Worm (Caenorhabditis elegans) whole organism, L1 larva: ENCODE results near the gene D1053.4.

Experiments
- C34B4.2 ChIP-seq: sonication (generic microtip); optimal IDR thresholded peaks from 2 replicates; lab custom pipeline; 2017; ENCODE audit warnings: mild to moderate bottlenecking, missing genetic modification characterization, missing compliant biosample characterization
- F16B12.6 ChIP-seq: fragments of 150-350 bp; optimal IDR thresholded peaks from 2 replicates; lab custom pipeline; 2014; ENCODE audit warnings: missing biosample characterization, missing genetic modification characterization
- Y116A8C.19 ChIP-seq: sonication (generic microtip); optimal IDR thresholded peaks from 2 replicates; lab custom pipeline; 2016; ENCODE audit warnings: missing compliant biosample characterization, missing genetic modification characterization, borderline replicate concordance
- blmp-1 ChIP-seq: fragments of 150-350 bp; optimal IDR thresholded peaks from 2 replicates; lab custom pipeline; 2014; ENCODE audit warnings: missing biosample characterization, missing genetic modification characterization
- dsc-1 ChIP-seq: sonication (generic microtip); optimal IDR thresholded peaks from 2 replicates; lab custom pipeline; 2016; ENCODE audit warnings: mild to moderate bottlenecking, missing genetic modification characterization, missing compliant biosample characterization
- egl-13 ChIP-seq: sonication (generic microtip); optimal IDR thresholded peaks from 2 replicates; lab custom pipeline; 2016; ENCODE audit warnings: missing genotype, missing genetic modification reagents, missing genetic modification characterization, missing compliant biosample characterization
- elt-2 ChIP-seq: sonication (generic microtip); optimal IDR thresholded peaks from 2 replicates; lab custom pipeline; 2016; ENCODE audit warnings: missing genetic modification characterization, mild to moderate bottlenecking, inconsistent platforms, missing compliant biosample characterization, missing genetic modification reagents
- elt-3 ChIP-seq, 6 experiments: fragments of 150-350 bp in 1 of 6; sonication (generic microtip); optimal IDR thresholded peaks; 2 replicates each; lab custom pipeline; 2017 to 2018; ENCODE audit warnings: missing biosample characterization in 6 of 6, missing genetic modification characterization in 6 of 6, inconsistent platforms in 1 of 6
- fkh-10 ChIP-seq: sonication (generic microtip); optimal IDR thresholded peaks from 2 replicates; lab custom pipeline; 2017; ENCODE audit warnings: missing biosample characterization, missing genetic modification reagents, missing genetic modification characterization
- fkh-4 ChIP-seq: sonication (generic microtip); optimal IDR thresholded peaks from 2 replicates; lab custom pipeline; 2016; ENCODE audit warnings: missing compliant biosample characterization, missing genetic modification characterization, borderline replicate concordance
- fkh-8 ChIP-seq: sonication (generic microtip); optimal IDR thresholded peaks from 2 replicates; lab custom pipeline; 2016; ENCODE audit warnings: mild to moderate bottlenecking, missing genetic modification characterization, missing compliant biosample characterization
- lin-14 ChIP-seq: fragments of 200-800 bp; sonication (Bioruptor generic); optimal IDR thresholded peaks from 2 replicates; lab custom pipeline; 2018; ENCODE audit warnings: mild to moderate bottlenecking, missing genetic modification characterization, moderate library complexity, missing compliant biosample characterization
- lir-3 ChIP-seq: sonication (generic microtip); optimal IDR thresholded peaks from 2 replicates; lab custom pipeline; 2016; ENCODE audit warnings: mild to moderate bottlenecking, missing genetic modification characterization, moderate library complexity, missing compliant biosample characterization; ENCODE audit not compliant: poor library complexity
- mab-9 ChIP-seq: fragments of 200-800 bp; sonication (Bioruptor generic); IDR thresholded peaks from 2 replicates; pipeline ENCODE4 v1.3.6; 2022; ENCODE audit warnings: missing genetic modification reagents, missing genetic modification characterization, missing compliant biosample characterization
- mdl-1 ChIP-seq, 2 experiments: fragments of 150-350 bp; optimal IDR thresholded peaks; 2 replicates each; lab custom pipeline; 2014 to 2017; ENCODE audit warnings: missing biosample characterization in 2 of 2, missing genetic modification characterization in 2 of 2, inconsistent platforms in 1 of 2
- mep-1 ChIP-seq: fragments of 150-350 bp; optimal IDR thresholded peaks from 2 replicates; lab custom pipeline; 2014; ENCODE audit warnings: missing biosample characterization, missing genetic modification characterization
- nhr-20 ChIP-seq: sonication (generic microtip); optimal IDR thresholded peaks from 2 replicates; lab custom pipeline; 2016; ENCODE audit warnings: mild to moderate bottlenecking, missing genetic modification characterization, missing compliant biosample characterization
- nhr-237 ChIP-seq: fragments of 150-350 bp; optimal IDR thresholded peaks from 2 replicates; lab custom pipeline; 2014; ENCODE audit warnings: missing biosample characterization, missing genetic modification characterization
- nhr-47 ChIP-seq: sonication (generic microtip); optimal IDR thresholded peaks from 2 replicates; lab custom pipeline; 2016; ENCODE audit warnings: mild to moderate bottlenecking, missing genetic modification characterization, moderate library complexity, missing compliant biosample characterization
- nhr-71 ChIP-seq: sonication (generic microtip); optimal IDR thresholded peaks from 2 replicates; lab custom pipeline; 2016; ENCODE audit warnings: mild to moderate bottlenecking, missing genetic modification characterization, moderate library complexity, missing compliant biosample characterization
- nhr-77 ChIP-seq: fragments of 150-350 bp; optimal IDR thresholded peaks from 2 replicates; lab custom pipeline; 2014; ENCODE audit warnings: missing biosample characterization, missing genetic modification characterization
- nhr-85 ChIP-seq: sonication (generic microtip); peaks from one replicate; lab custom pipeline; 2016; ENCODE audit warnings: missing genetic modification characterization, inconsistent platforms, missing compliant biosample characterization
- pax-3 ChIP-seq: fragments of 200-800 bp; sonication (Bioruptor generic); optimal IDR thresholded peaks from 2 replicates; lab custom pipeline; 2018; ENCODE audit warnings: mild to moderate bottlenecking, missing genetic modification characterization, moderate library complexity, missing compliant biosample characterization
- skn-1 ChIP-seq: fragments of 150-350 bp; optimal IDR thresholded peaks from 2 replicates; lab custom pipeline; 2014; ENCODE audit warnings: missing biosample characterization, missing genetic modification characterization
- snpc-4 ChIP-seq: fragments of 150-350 bp; optimal IDR thresholded peaks from 2 replicates; lab custom pipeline; 2014; ENCODE audit warnings: missing biosample characterization, missing genetic modification characterization
- snu-23 ChIP-seq: sonication (generic microtip); optimal IDR thresholded peaks from 2 replicates; lab custom pipeline; 2016; ENCODE audit warnings: missing genetic modification characterization, missing compliant biosample characterization
- tlp-1 ChIP-seq: fragments of 150-350 bp; optimal IDR thresholded peaks from 2 replicates; lab custom pipeline; 2014; ENCODE audit warnings: missing biosample characterization, missing genetic modification characterization
- unc-30 ChIP-seq: sonication (generic microtip); optimal IDR thresholded peaks from 2 replicates; lab custom pipeline; 2017; ENCODE audit warnings: missing biosample characterization, missing genetic modification characterization
- unc-86 ChIP-seq: sonication (generic microtip); optimal IDR thresholded peaks from 2 replicates; lab custom pipeline; 2016; ENCODE audit warnings: missing genetic modification characterization, missing compliant biosample characterization
- xbp-1 ChIP-seq: sonication (generic microtip); optimal IDR thresholded peaks from 2 replicates; lab custom pipeline; 2016; ENCODE audit warnings: missing genetic modification characterization, missing compliant biosample characterization
- zag-1 ChIP-seq: fragments of 150-350 bp; optimal IDR thresholded peaks from 2 replicates; lab custom pipeline; 2014; ENCODE audit warnings: missing biosample characterization, missing genetic modification characterization

D1053.4 gene

ce11 chrX:11720058-11720457, 3.5 kb downstream of the D1053.4 start (continued):
- no peak for TF ChIP-seq elt-2 (tag; lab: Kevin White, UChicago)

- TF ChIP-seq lin-14 (GFP tag; lab: Kevin White, UChicago) = peak; percentile 20
- no peak for TF ChIP-seq mep-1 (tag; lab: Kevin White, UChicago)
- TF ChIP-seq, all 84 proteins: peak for 1
Observed at ce11 chrX:11718751-11719150, 4.8 kb downstream of the D1053.4 start.

ce11 chrX:11716463-11716960, 7.1 kb downstream of the D1053.4 start, which contains the start of gene C44C10.9:
TSS of gene C44C10.9 (minus strand) at chrX:11716513.
- TF ChIP-seq nhr-77 (no peak), lir-3 (tag; lab: Kevin White, UChicago) (no peak), Y116A8C.19 (tag; lab: Kevin White, UChicago) (no peak), elt-3 (tag; optimal IDR thresholded peaks at IDR 0.05; lab: Kevin White, UChicago) (no peak), pax-3 (tag; lab: Kevin White, UChicago) (no peak), unc-30 (tag; lab: Kevin White, UChicago) (no peak), lin-14 (GFP tag; lab: Kevin White, UChicago) (peak; percentile 56), nhr-20 (tag; lab: Kevin White, UChicago) (peak; percentile 13), snu-23 (GFP tag; lab: Kevin White, UChicago) (peak; percentile 10), zag-1 (tag; lab: Kevin White, UChicago) (no peak), C34B4.2 (tag; lab: Kevin White, UChicago) (no peak), nhr-71 (tag; lab: Kevin White, UChicago) (no peak), nhr-85 (tag; lab: Kevin White, UChicago) (peak; percentile 61), mab-9 (GFP tag; lab: Robert Waterston, UW) (no peak), tlp-1 (tag; lab: Kevin White, UChicago) (no peak), nhr-237 (no peak), skn-1 (no peak), blmp-1 (tag; lab: Kevin White, UChicago) (peak; percentile 53), egl-13 (tag; lab: Kevin White, UChicago) (no peak)

ce11 chrX:11712230-11712853, 11.3 kb downstream of the D1053.4 start, which contains the start of gene col-180:
TSS of gene col-180 (minus strand) at chrX:11712280.
- no peak for TF ChIP-seq elt-3 (tag; optimal IDR thresholded peaks at IDR 0.05; lab: Kevin White, UChicago)
- TF ChIP-seq fkh-4 (tag; lab: Kevin White, UChicago) = no peak
- TF ChIP-seq blmp-1 (tag; lab: Kevin White, UChicago) = peak; percentile 22
- TF ChIP-seq nhr-85 (tag; lab: Kevin White, UChicago) = no peak

- TF ChIP-seq snpc-4 (tag; lab: Kevin White, UChicago) = no peak
- no peak for TF ChIP-seq mdl-1 (tag; optimal IDR thresholded peaks at IDR 0.05; lab: Kevin White, UChicago)
- TF ChIP-seq, all 84 proteins: peak for 0
Observed at ce11 chrX:11711437-11712080, 12.0 kb downstream of the D1053.4 start.

ce11 chrX:11710229-11710628, 13.4 kb downstream of the D1053.4 start, which contains the start of gene C44C10.11:
TSS of gene C44C10.11 (minus strand) at chrX:11710343.
- TF ChIP-seq unc-86 (no peak), fkh-8 (tag; lab: Kevin White, UChicago) (peak; percentile 32), nhr-71 (tag; lab: Kevin White, UChicago) (peak; percentile 22), blmp-1 (tag; lab: Kevin White, UChicago) (peak; percentile 23), dsc-1 (tag; lab: Kevin White, UChicago) (peak; percentile 78), egl-13 (tag; lab: Kevin White, UChicago) (peak; percentile 21), nhr-47 (tag; lab: Kevin White, UChicago) (peak; percentile 26), nhr-85 (tag; lab: Kevin White, UChicago) (no peak), xbp-1 (peak; percentile 10), lin-14 (GFP tag; lab: Kevin White, UChicago) (peak; percentile 79), pax-3 (tag; lab: Kevin White, UChicago) (peak; percentile 41), fkh-10 (no peak), F16B12.6 (tag; lab: Kevin White, UChicago) (no peak), snu-23 (GFP tag; lab: Kevin White, UChicago) (peak; percentile 19), elt-3 (tag; optimal IDR thresholded peaks at IDR 0.05; lab: Kevin White, UChicago) (peak in 1 of 6 experiments; percentile 9)
- TF ChIP-seq, all 84 proteins: peak for 11
